Fruit fly (Drosophila melanogaster) whole organism, prepupa: ENCODE data around the gene CG14676.
A peak's percentile ranks its signal among the peaks of the same experiment; 100 is the strongest.

Experiments used
- Blimp-1 ChIP-seq: fragments of 200-800 bp; sonication (Bioruptor generic); optimal IDR thresholded peaks from 3 replicates; lab custom pipeline; 2017; ENCODE audit warnings: missing biosample characterization, missing genetic modification characterization, mild to moderate bottlenecking, moderate library complexity, missing genetic modification reagents
- CG11762 ChIP-seq: fragments of 200-800 bp; sonication (Bioruptor generic); optimal IDR thresholded peaks from 3 replicates; lab custom pipeline; 2016; ENCODE audit warnings: missing biosample characterization, missing genetic modification characterization; ENCODE audit not compliant: insufficient read depth
- CG11902 ChIP-seq: fragments of 200-800 bp; sonication (Bioruptor generic); optimal IDR thresholded peaks from 3 replicates; lab custom pipeline; 2016; ENCODE audit warnings: missing biosample characterization, missing genetic modification characterization
- CG16779 ChIP-seq: fragments of 200-800 bp; sonication (Bioruptor generic); optimal IDR thresholded peaks from 3 replicates; lab custom pipeline; 2017; ENCODE audit warnings: missing biosample characterization, mild to moderate bottlenecking, missing genetic modification characterization
- CG3032 ChIP-seq: fragments of 200-800 bp; optimal IDR thresholded peaks from 2 replicates; lab custom pipeline; 2019; ENCODE audit warnings: missing biosample characterization, mild to moderate bottlenecking, missing genetic modification characterization, moderate library complexity
- CG31627 ChIP-seq: fragments of 200-800 bp; sonication (Bioruptor generic); optimal IDR thresholded peaks from 3 replicates; lab custom pipeline; 2016; ENCODE audit warnings: missing biosample characterization, missing genetic modification characterization
- CG34406 ChIP-seq: fragments of 200-800 bp; sonication (Bioruptor generic); optimal IDR thresholded peaks from 3 replicates; lab custom pipeline; 2016; ENCODE audit warnings: missing biosample characterization, missing genetic modification characterization
- CG6854 ChIP-seq: fragments of 200-800 bp; sonication (Bioruptor generic); optimal IDR thresholded peaks from 2 replicates; lab custom pipeline; 2017; ENCODE audit warnings: missing biosample characterization, mild to moderate bottlenecking, missing genetic modification characterization
- Sox14 ChIP-seq: fragments of 200-800 bp; sonication (Bioruptor generic); optimal IDR thresholded peaks from 3 replicates; lab custom pipeline; 2016; ENCODE audit warnings: missing biosample characterization, missing genetic modification characterization
- acj6 ChIP-seq: fragments of 200-800 bp; sonication (Bioruptor generic); optimal IDR thresholded peaks from 3 replicates; lab custom pipeline; 2016; ENCODE audit warnings: missing biosample characterization, missing genetic modification characterization
- dac ChIP-seq: fragments of 200-800 bp; sonication (Bioruptor generic); optimal IDR thresholded peaks from 2 replicates; lab custom pipeline; 2017; ENCODE audit warnings: missing biosample characterization, mild to moderate bottlenecking, missing genetic modification characterization
- esn ChIP-seq: fragments of 200-800 bp; sonication (Bioruptor generic); optimal IDR thresholded peaks from 2 replicates; lab custom pipeline; 2016; ENCODE audit warnings: missing biosample characterization, mild to moderate bottlenecking, missing genetic modification characterization, moderate library complexity
- ss ChIP-seq, 2 experiments: fragments of 200-800 bp; sonication (Bioruptor generic); optimal IDR thresholded peaks; 2 replicates in 1 of 2; 3 replicates in 1 of 2; lab custom pipeline; 2017 to 2018; ENCODE audit warnings: mild to moderate bottlenecking in 2 of 2, missing biosample characterization in 2 of 2, missing genetic modification characterization in 2 of 2, moderate library complexity in 1 of 2

dm6 chr3R:5856215-5856614 lies 9.2 kb downstream of the CG14676 start, which contains the start of the genes disp and ECSIT:
- TF ChIP-seq Blimp-1 (no peak), esn (peak; percentile 62), CG31627 (GFP tag; lab: Kevin White, UChicago) (peak; percentile 54), CG34406 (GFP tag; lab: Kevin White, UChicago) (no peak), CG3032 (no peak), Sox14 (GFP tag; lab: Kevin White, UChicago) (peak; percentile 87), CG11762 (GFP tag; lab: Kevin White, UChicago) (peak; percentile 33), acj6 (GFP tag; lab: Kevin White, UChicago) (no peak), ss (GFP tag; optimal IDR thresholded peaks at IDR 0.05; lab: Kevin White, UChicago) (no peak), CG6854 (GFP tag; lab: Kevin White, UChicago) (no peak), dac (GFP tag; lab: Kevin White, UChicago) (no peak), CG11902 (GFP tag; lab: Kevin White, UChicago) (no peak), CG16779 (tag; lab: Kevin White, UChicago) (no peak)
